Fruit fly (Drosophila melanogaster) whole organism, embryonic: Measurements from ENCODE around the gene CG13385.
A peak's percentile ranks its signal among the peaks of the same experiment; 100 is the strongest.

Experiments
- BtbVII ChIP-seq: fragments of 200-800 bp; sonication (Bioruptor generic); optimal IDR thresholded peaks from 3 replicates; lab custom pipeline; 2017; ENCODE audit warnings: missing biosample characterization, mild to moderate bottlenecking, missing genetic modification characterization
- C15 ChIP-seq: fragments of 200-800 bp; sonication (Bioruptor generic); IDR thresholded peaks from 3 replicates; pipeline ENCODE4 v1.3.6; 2022; ENCODE audit warnings: missing biosample characterization, missing genetic modification characterization
- CG10321 ChIP-seq: fragments of 200-800 bp; sonication (Bioruptor generic); IDR thresholded peaks from 2 replicates; pipeline ENCODE4 v1.3.6; 2022; ENCODE audit warnings: missing biosample characterization, missing genetic modification characterization
- CG10543 ChIP-seq: fragments of 200-800 bp; sonication (Bioruptor generic); optimal IDR thresholded peaks from 3 replicates; lab custom pipeline; 2017; ENCODE audit warnings: missing biosample characterization, mild to moderate bottlenecking, missing genetic modification characterization, moderate library complexity
- CG10654 ChIP-seq: fragments of 200-800 bp; sonication (Bioruptor generic); optimal IDR thresholded peaks from 2 replicates; lab custom pipeline; 2016; ENCODE audit warnings: missing biosample characterization, missing genetic modification characterization
- CG11560 ChIP-seq: fragments of 200-800 bp; sonication (Bioruptor generic); IDR thresholded peaks from 3 replicates; pipeline ENCODE4 v1.3.6; 2022; ENCODE audit warnings: missing biosample characterization, missing genetic modification characterization
- CG11696 ChIP-seq: fragments of 200-800 bp; sonication (Bioruptor generic); IDR thresholded peaks from 2 replicates; pipeline ENCODE4 v1.3.6; 2022; ENCODE audit warnings: missing biosample characterization, missing genetic modification characterization
- CG1233 ChIP-seq: fragments of 200-800 bp; sonication (Bioruptor generic); optimal IDR thresholded peaks from 4 replicates; lab custom pipeline; 2018; ENCODE audit warnings: missing biosample characterization, mild to moderate bottlenecking, missing genetic modification characterization
- CG13296 ChIP-seq: fragments of 200-800 bp; sonication (Bioruptor generic); optimal IDR thresholded peaks from 3 replicates; lab custom pipeline; 2018; ENCODE audit warnings: missing biosample characterization, mild to moderate bottlenecking, missing genetic modification characterization
- CG15479 ChIP-seq: fragments of 200-800 bp; sonication (Bioruptor generic); optimal IDR thresholded peaks from 3 replicates; lab custom pipeline; 2019; ENCODE audit warnings: missing biosample characterization, mild to moderate bottlenecking, missing genetic modification characterization, moderate library complexity
- CG1603 ChIP-seq: fragments of 200-800 bp; sonication (Bioruptor generic); optimal IDR thresholded peaks from 2 replicates; lab custom pipeline; 2019; ENCODE audit warnings: missing biosample characterization, mild to moderate bottlenecking, missing genetic modification characterization, moderate library complexity
- CG17328 ChIP-seq: fragments of 200-800 bp; sonication (Bioruptor generic); IDR thresholded peaks from 2 replicates; pipeline ENCODE4 v1.3.6; 2022; ENCODE audit warnings: missing biosample characterization, missing genetic modification characterization
- CG31224 ChIP-seq: fragments of 200-800 bp; sonication (Bioruptor generic); IDR thresholded peaks from 2 replicates; pipeline ENCODE4 v1.3.6; 2022; ENCODE audit warnings: missing biosample characterization, missing genetic modification characterization
- CG3163 ChIP-seq: fragments of 200-800 bp; sonication (Bioruptor generic); optimal IDR thresholded peaks from 3 replicates; lab custom pipeline; 2016; ENCODE audit warnings: missing biosample characterization, missing genetic modification characterization
- CG3847 ChIP-seq: fragments of 200-800 bp; sonication (Bioruptor generic); IDR thresholded peaks from 2 replicates; pipeline ENCODE4 v1.3.6; 2022; ENCODE audit warnings: missing biosample characterization, missing genetic modification characterization
- CG3995 ChIP-seq: fragments of 200-800 bp; sonication (Bioruptor generic); optimal IDR thresholded peaks from 3 replicates; lab custom pipeline; 2016; ENCODE audit warnings: missing biosample characterization, missing genetic modification characterization
- CG4707 ChIP-seq: fragments of 200-800 bp; sonication (Bioruptor generic); optimal IDR thresholded peaks from 2 replicates; lab custom pipeline; 2018; ENCODE audit warnings: missing biosample characterization, mild to moderate bottlenecking, missing genetic modification characterization, moderate library complexity
- CG7745 ChIP-seq: fragments of 200-800 bp; sonication (Bioruptor generic); optimal IDR thresholded peaks from 2 replicates; lab custom pipeline; 2018; ENCODE audit warnings: missing biosample characterization, mild to moderate bottlenecking, missing genetic modification characterization, moderate library complexity
- CG8281 ChIP-seq: fragments of 200-800 bp; sonication (Bioruptor generic); optimal IDR thresholded peaks from 2 replicates; lab custom pipeline; 2018; ENCODE audit warnings: missing biosample characterization, mild to moderate bottlenecking, missing genetic modification characterization, moderate library complexity
- CG8924 ChIP-seq: fragments of 200-800 bp; optimal IDR thresholded peaks from 3 replicates; lab custom pipeline; 2019; ENCODE audit warnings: missing biosample characterization, mild to moderate bottlenecking, missing genetic modification characterization, moderate library complexity
- CG9727 ChIP-seq: fragments of 200-800 bp; sonication (Bioruptor generic); optimal IDR thresholded peaks from 3 replicates; lab custom pipeline; 2017; ENCODE audit warnings: missing biosample characterization, mild to moderate bottlenecking, missing genetic modification characterization
- CHES-1-like ChIP-seq: fragments of 200-800 bp; sonication (Bioruptor generic); optimal IDR thresholded peaks from 2 replicates; lab custom pipeline; 2016; ENCODE audit warnings: missing biosample characterization, missing genetic modification characterization
- CkIIα-i1 ChIP-seq: fragments of 200-800 bp; sonication (Bioruptor generic); IDR thresholded peaks from 2 replicates; pipeline ENCODE4 v1.3.6; 2022; ENCODE audit warnings: missing biosample characterization, missing genetic modification characterization
- Dad ChIP-seq: fragments of 200-800 bp; sonication (Bioruptor generic); optimal IDR thresholded peaks from 3 replicates; lab custom pipeline; 2016; ENCODE audit warnings: missing biosample characterization, missing genetic modification characterization
- Dll ChIP-seq: fragments of 200-800 bp; sonication (Bioruptor generic); IDR thresholded peaks from 4 replicates; pipeline ENCODE4 v1.3.6; 2022; ENCODE audit warnings: missing biosample characterization, missing genetic modification characterization; ENCODE audit not compliant: partially characterized antibody
- Eip74EF ChIP-seq, 2 experiments: fragments of 200-800 bp in 1 of 2; fragments of >200 bp in 1 of 2; sonication (Bioruptor generic) in 1 of 2; optimal IDR thresholded peaks; 2 replicates each; lab custom pipeline; 2017 to 2019; ENCODE audit warnings: missing biosample characterization in 2 of 2, missing genetic modification characterization in 2 of 2, mild to moderate bottlenecking in 1 of 2, moderate library complexity in 1 of 2
- Mrtf ChIP-seq: fragments of 200-800 bp; sonication (Bioruptor generic); IDR thresholded peaks from 3 replicates; pipeline ENCODE4 v1.3.6; 2022; ENCODE audit warnings: missing biosample characterization, missing genetic modification characterization
- Oli ChIP-seq: fragments of 200-800 bp; sonication (Bioruptor generic); optimal IDR thresholded peaks from 2 replicates; lab custom pipeline; 2018; ENCODE audit warnings: missing biosample characterization, mild to moderate bottlenecking, missing genetic modification characterization, moderate library complexity
- Pdp1 ChIP-seq, 2 experiments: fragments of 200-800 bp; sonication (Bioruptor generic); optimal IDR thresholded peaks; 3 replicates each; lab custom pipeline; 2016; ENCODE audit warnings: missing biosample characterization in 2 of 2, missing genetic modification characterization in 2 of 2, mild to moderate bottlenecking in 1 of 2, moderate library complexity in 1 of 2
- Rfx ChIP-seq: fragments of 200-800 bp; sonication (Bioruptor generic); IDR thresholded peaks from 2 replicates; pipeline ENCODE4 v1.3.6; 2022; ENCODE audit warnings: missing biosample characterization, missing genetic modification characterization
- Side ChIP-seq: fragments of 200-800 bp; sonication (Bioruptor generic); optimal IDR thresholded peaks from 2 replicates; lab custom pipeline; 2016; ENCODE audit warnings: missing biosample characterization, missing genetic modification characterization
- Sin3A ChIP-seq: fragments of >200 bp; optimal IDR thresholded peaks from 2 replicates; lab custom pipeline; 2018
- Ssrp ChIP-seq: fragments of 200-800 bp; sonication (Bioruptor generic); optimal IDR thresholded peaks from 2 replicates; lab custom pipeline; 2018; ENCODE audit warnings: missing biosample characterization, mild to moderate bottlenecking, missing genetic modification characterization, moderate library complexity
- ara ChIP-seq: fragments of 200-800 bp; sonication (Bioruptor generic); IDR thresholded peaks from 2 replicates; pipeline ENCODE4 v1.3.6; 2022; ENCODE audit warnings: missing biosample characterization, missing genetic modification characterization
- chn ChIP-seq: fragments of 200-800 bp; sonication (Bioruptor generic); optimal IDR thresholded peaks from 2 replicates; lab custom pipeline; 2016; ENCODE audit warnings: missing biosample characterization, missing genetic modification characterization
- crp ChIP-seq, 2 experiments: fragments of 200-800 bp; sonication (Bioruptor generic); optimal IDR thresholded peaks; 2 replicates in 1 of 2; 3 replicates in 1 of 2; lab custom pipeline; 2017; ENCODE audit warnings: missing biosample characterization in 2 of 2, missing genetic modification characterization in 2 of 2, mild to moderate bottlenecking in 1 of 2, moderate library complexity in 1 of 2
- cwo ChIP-seq: fragments of 200-800 bp; sonication (Bioruptor generic); optimal IDR thresholded peaks from 3 replicates; lab custom pipeline; 2017; ENCODE audit warnings: missing biosample characterization, missing genetic modification characterization, mild to moderate bottlenecking, moderate library complexity, missing genetic modification reagents
- dati ChIP-seq: fragments of 200-800 bp; sonication (Bioruptor generic); IDR thresholded peaks from 2 replicates; pipeline ENCODE4 v1.3.6; 2022; ENCODE audit warnings: missing biosample characterization, missing genetic modification characterization
- ftz-f1 ChIP-seq: fragments of 200-800 bp; sonication (Bioruptor generic); optimal IDR thresholded peaks from 2 replicates; lab custom pipeline; 2016; ENCODE audit warnings: missing biosample characterization, missing genetic modification characterization
- fu2 ChIP-seq: fragments of 200-800 bp; sonication (Bioruptor generic); optimal IDR thresholded peaks from 2 replicates; lab custom pipeline; 2016; ENCODE audit warnings: missing biosample characterization, missing genetic modification characterization
- gcm ChIP-seq: fragments of 200-800 bp; sonication (Bioruptor generic); optimal IDR thresholded peaks from 2 replicates; lab custom pipeline; 2019; ENCODE audit warnings: missing biosample characterization, mild to moderate bottlenecking, missing genetic modification characterization, moderate library complexity
- gro ChIP-seq: fragments of 200-800 bp; sonication (Bioruptor generic); optimal IDR thresholded peaks from 2 replicates; lab custom pipeline; 2016; ENCODE audit warnings: missing biosample characterization, missing genetic modification characterization
- sima ChIP-seq: fragments of 200-800 bp; sonication (Bioruptor generic); optimal IDR thresholded peaks from 2 replicates; lab custom pipeline; 2016; ENCODE audit warnings: missing biosample characterization, missing genetic modification characterization
- stwl ChIP-seq: fragments of 200-800 bp; sonication (Bioruptor generic); optimal IDR thresholded peaks from 3 replicates; lab custom pipeline; 2018; ENCODE audit warnings: missing biosample characterization, mild to moderate bottlenecking, missing genetic modification characterization, moderate library complexity
- tna ChIP-seq: fragments of 200-800 bp; sonication (Bioruptor generic); IDR thresholded peaks from 2 replicates; pipeline ENCODE4 v1.3.6; 2022; ENCODE audit warnings: missing biosample characterization, missing genetic modification characterization; ENCODE audit not compliant: partially characterized antibody
- unc-4 ChIP-seq: fragments of 200-800 bp; sonication (Bioruptor generic); IDR thresholded peaks from 2 replicates; pipeline ENCODE4 v1.3.6; 2022; ENCODE audit warnings: missing biosample characterization, missing genetic modification characterization; ENCODE audit not compliant: partially characterized antibody
- usp ChIP-seq: fragments of >200 bp; optimal IDR thresholded peaks from 2 replicates; lab custom pipeline; 2017; ENCODE audit warnings: missing biosample characterization, missing genetic modification characterization
- zfh2 ChIP-seq: fragments of 200-800 bp; sonication (Bioruptor generic); optimal IDR thresholded peaks from 2 replicates; lab custom pipeline; 2016; ENCODE audit warnings: missing biosample characterization, missing genetic modification characterization

The CG13385 gene

dm6 chr2L:8370364-8371326, 25.8 kb upstream of the CG13385 start, which contains the start of gene CG17292 (continued):
- TF ChIP-seq zfh2 (peak; percentile 1), CG7745 (tag; lab: Kevin White, UChicago) (no peak), gcm (peak; percentile 59), Mrtf (GFP tag; lab: Robert Waterston, UW) (no peak; the same call in 2 of the 3 replicates), CG3995 (GFP tag; lab: Kevin White, UChicago) (peak; percentile 19), Side (peak; percentile 43), Pdp1 (GFP tag; optimal IDR thresholded peaks at IDR 0.05; lab: Kevin White, UChicago) (peak in 1 of 2 experiments; percentile 56), Ssrp (tag; lab: Kevin White, UChicago) (peak; percentile 3), chn (GFP tag; lab: Kevin White, UChicago) (no peak), stwl (tag; lab: Kevin White, UChicago) (peak; percentile 62), CG11696 (0 out of 2 replicates have a peak, but pooled peaks have one; percentile 10), dati (GFP tag; lab: Robert Waterston, UW) (0 out of 2 replicates have a peak, but pooled peaks have one; percentile 9), CG4707 (GFP tag; lab: Kevin White, UChicago) (no peak), CG11560 (tag; lab: Robert Waterston, UW) (no peak), gro (GFP tag; lab: Kevin White, UChicago) (peak; percentile 71), unc-4 (GFP tag; lab: Robert Waterston, UW) (peak; percentile 89), ftz-f1 (GFP tag; lab: Kevin White, UChicago) (peak; percentile 67), Eip74EF (GFP tag; optimal IDR thresholded peaks at IDR 0.05; lab: Kevin White, UChicago) (peak in 1 of 2 experiments; percentile 48), CG10654 (no peak), CG31224 (GFP tag; lab: Robert Waterston, UW) (0 out of 2 replicates have a peak, but pooled peaks have one; percentile 13), CG13296 (GFP tag; lab: Kevin White, UChicago) (peak; percentile 54), usp (GFP tag; lab: Kevin White, UChicago) (no peak), CG8281 (tag; lab: Kevin White, UChicago) (no peak), CG15479 (no peak), BtbVII (GFP tag; lab: Kevin White, UChicago) (peak; percentile 58), fu2 (GFP tag; lab: Kevin White, UChicago) (no peak), CG8924 (peak; percentile 43), CHES-1-like (peak; percentile 27), Sin3A (no peak), CG10321 (0 out of 2 replicates have a peak, but pooled peaks have one; percentile 60), Dad (GFP tag; lab: Kevin White, UChicago) (peak; percentile 65), CG1233 (GFP tag; lab: Kevin White, UChicago) (peak; percentile 4), crp (GFP tag; optimal IDR thresholded peaks at IDR 0.05; lab: Kevin White, UChicago) (peak in 1 of 2 experiments; percentile 32), CG9727 (peak; percentile 45), tna (GFP tag; lab: Robert Waterston, UW) (peak; percentile 95), CG1603 (peak; percentile 61), cwo (GFP tag; lab: Kevin White, UChicago) (peak; percentile 52), CG17328 (GFP tag; lab: Robert Waterston, UW) (peak; percentile 50), Dll (GFP tag; lab: Robert Waterston, UW) (peak; percentile 88), ara (GFP tag; lab: Robert Waterston, UW) (no peak), C15 (no peak), Rfx (GFP tag; lab: Robert Waterston, UW) (peak; percentile 82), CG3847 (GFP tag; lab: Robert Waterston, UW) (peak; percentile 61), Oli (tag; lab: Kevin White, UChicago) (no peak), CkIIα-i1 (GFP tag; lab: Robert Waterston, UW) (no peak), CG3163 (GFP tag; lab: Kevin White, UChicago) (peak; percentile 15), sima (GFP tag; lab: Kevin White, UChicago) (no peak), CG10543 (GFP tag; lab: Kevin White, UChicago) (peak; percentile 93)
